Worm (Caenorhabditis elegans) whole organism, midembryonic: ENCODE measurements around the gene ZK154.1.

Experiments
- flt-1 ChIP-seq: fragments of 200-800 bp; sonication (Bioruptor generic); IDR thresholded peaks from 2 replicates; pipeline ENCODE4 v1.3.6; 2022; ENCODE audit warnings: missing genetic modification characterization, missing compliant biosample characterization
- klf-2 ChIP-seq: fragments of 200-800 bp; sonication (Bioruptor generic); conservative IDR thresholded peaks from 2 replicates; pipeline ENCODE4 v1.3.6; 2022; ENCODE audit warnings: missing genetic modification reagents, missing genetic modification characterization, missing compliant biosample characterization
- med-1 ChIP-seq: sonication (generic microtip); optimal IDR thresholded peaks from 2 replicates; lab custom pipeline; 2017; ENCODE audit warnings: missing genetic modification characterization, mild to moderate bottlenecking, missing compliant biosample characterization, antibody characterized with exemption, missing genetic modification reagents; ENCODE audit not compliant: insufficient read depth
- ref-1 ChIP-seq: fragments of 200-800 bp; sonication (Bioruptor generic); conservative IDR thresholded peaks from 2 replicates; pipeline ENCODE4 v1.3.6; 2022; ENCODE audit warnings: missing genetic modification reagents, missing genetic modification characterization, missing compliant biosample characterization

ce11 chrX:7815230-7815629 is 35.9 kb downstream of the ZK154.1 start:
- no peak for TF ChIP-seq med-1 (GFP tag; lab: Kevin White, UChicago)
- TF ChIP-seq klf-2 = no peak
- no peak for TF ChIP-seq flt-1 (GFP tag; lab: Robert Waterston, UW)
- TF ChIP-seq ref-1 (GFP tag; lab: Robert Waterston, UW) = no peak
